Fruit fly (Drosophila melanogaster): ENCODE results near the gene Task7.

Task7 gene

DNA sequence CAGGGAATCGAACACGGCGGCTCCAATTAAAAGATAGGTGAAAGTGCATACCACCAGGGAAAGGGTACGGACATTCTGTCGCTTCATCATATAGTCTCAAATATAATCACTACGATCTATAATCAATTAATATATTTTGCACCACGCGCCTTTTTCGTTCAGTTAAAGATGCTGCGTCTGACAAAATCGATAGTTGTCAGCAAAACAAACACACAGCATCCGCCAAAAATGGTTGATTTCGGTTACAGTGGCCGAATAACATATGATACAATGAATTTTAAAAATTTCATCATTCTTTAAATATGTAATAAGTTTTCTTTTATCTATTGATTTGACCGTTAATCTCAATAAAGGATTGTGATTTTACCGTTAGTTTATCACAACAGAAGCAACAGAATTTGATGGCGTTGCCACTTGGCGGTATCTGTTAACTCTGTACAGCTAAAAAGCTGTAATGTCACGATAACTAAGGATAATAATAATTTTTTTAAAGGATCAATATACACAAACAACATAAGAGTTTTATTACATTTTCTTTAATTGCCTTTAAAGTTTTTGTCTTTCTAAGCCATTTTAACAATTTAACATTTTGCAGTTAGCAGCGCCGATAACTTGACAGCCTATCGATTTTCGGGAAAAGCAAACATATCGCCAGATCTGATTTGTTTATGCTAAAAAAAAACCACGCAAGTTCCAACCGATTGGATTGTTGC is at the start of gene Task7, which contains the start of gene alpha-Man-IIa:
Gene Task7 (minus strand): TSS at position 366 of the 713 bp plus-strand sequence.
Gene alpha-Man-IIa (plus strand): TSS at position 621 of the 713 bp plus-strand sequence.
- TF ChIP-seq noc (tag; optimal IDR thresholded peaks at IDR 0.05) = no peak

DNA sequence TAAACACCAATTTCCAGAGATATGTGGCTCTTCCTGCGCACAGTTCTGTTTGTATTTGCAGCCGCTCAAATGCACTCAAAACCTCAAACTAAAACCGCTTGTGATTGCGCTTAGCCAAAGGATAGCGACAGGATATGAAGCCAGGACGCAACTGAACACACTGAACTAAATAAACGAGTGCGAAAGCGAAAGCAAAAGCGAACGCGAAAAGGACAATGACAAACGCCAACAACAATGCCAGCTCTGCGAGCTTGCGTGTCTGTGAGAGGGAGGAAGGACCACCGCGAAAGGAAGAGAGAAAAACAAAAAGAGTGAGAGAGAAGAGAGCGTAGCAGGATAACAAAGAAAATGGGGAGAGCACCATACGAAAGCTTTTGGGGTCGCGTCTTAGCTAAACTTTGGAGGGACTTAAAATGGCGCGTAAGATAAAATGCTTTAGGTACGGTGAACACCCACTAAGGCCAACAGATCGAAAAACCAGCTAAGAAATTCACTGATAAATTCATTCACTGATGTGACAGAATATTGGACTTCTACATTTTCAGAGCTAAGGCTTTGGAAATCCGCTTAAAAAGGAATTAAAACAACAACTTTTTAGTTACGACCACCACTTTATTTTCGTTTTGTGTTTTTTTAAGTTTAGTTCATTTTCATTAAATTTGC is 48.5 kb upstream of the Task7 start, which contains the start of gene GstZ2:
Gene GstZ2 (minus strand): TSS at position 165 of the 663 bp plus-strand sequence.
- TF ChIP-seq noc (tag; optimal IDR thresholded peaks at IDR 0.05) = no peak

DNA sequence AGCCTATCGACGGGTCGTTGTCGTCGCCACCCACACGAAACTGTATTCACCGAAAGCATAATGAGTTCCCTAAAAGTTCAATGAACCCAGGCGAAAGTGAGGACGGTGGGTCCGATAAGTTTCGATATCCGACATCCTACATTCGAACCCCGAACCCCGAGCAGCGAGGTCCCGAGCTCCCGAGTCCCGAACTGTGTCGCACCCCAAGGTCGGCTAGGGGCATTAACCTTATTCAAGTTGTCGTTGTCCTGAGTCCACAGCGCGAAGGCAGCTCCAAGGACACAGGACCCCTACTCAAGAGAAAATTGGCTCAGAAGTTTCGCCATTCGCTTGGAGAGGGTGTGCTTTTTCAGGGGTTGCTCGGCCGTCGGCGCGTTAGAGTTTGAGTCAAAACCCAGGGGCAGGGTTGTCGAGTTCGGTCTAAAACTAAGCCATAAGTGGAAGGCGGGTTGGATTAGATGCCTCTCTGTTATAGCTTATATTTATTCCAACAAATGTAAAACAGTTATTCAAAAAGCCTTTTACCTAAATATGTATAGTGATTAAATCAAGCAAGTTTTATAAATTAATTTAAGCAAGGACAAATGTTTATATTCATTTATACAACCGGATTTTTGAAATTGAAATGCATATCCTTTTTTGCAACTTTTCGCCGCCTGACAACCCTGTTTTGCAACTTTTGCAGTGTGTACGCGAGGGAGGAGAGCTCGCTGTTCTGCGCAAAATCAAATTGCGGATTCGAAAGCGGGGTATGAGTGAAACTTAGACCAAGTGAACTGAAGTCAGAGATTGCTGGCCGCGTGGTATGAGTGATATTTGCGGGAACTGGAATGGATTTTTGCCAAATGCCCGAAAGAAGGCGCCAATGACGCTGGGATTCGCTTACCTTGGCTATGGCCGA is 47.5 kb upstream of the Task7 start:
- peak; percentile 64 for TF ChIP-seq noc (tag; optimal IDR thresholded peaks at IDR 0.05)

DNA sequence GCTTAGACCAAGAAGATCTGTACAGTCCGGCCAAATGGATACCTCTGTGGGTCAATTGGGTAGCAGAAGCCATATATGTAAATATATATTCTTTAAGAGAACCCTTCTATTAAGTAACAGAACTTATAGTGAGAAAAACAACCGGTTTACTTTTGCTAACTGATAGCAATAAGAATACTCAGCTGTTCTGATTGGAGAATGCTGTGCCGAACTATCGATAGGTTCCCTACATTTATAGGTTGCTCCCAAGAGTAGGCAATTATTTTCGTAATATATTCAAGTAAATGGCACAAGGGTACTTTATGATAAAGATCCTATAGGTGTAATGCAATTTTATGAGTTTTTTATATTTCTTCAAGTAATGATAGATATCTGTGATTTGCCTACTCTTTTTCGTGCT is 44.3 kb upstream of the Task7 start, which contains the start of gene GstZ1:
Gene GstZ1 (minus strand): TSS at position 174 of the 400 bp plus-strand sequence.
- no peak for TF ChIP-seq noc (tag; optimal IDR thresholded peaks at IDR 0.05)

DNA sequence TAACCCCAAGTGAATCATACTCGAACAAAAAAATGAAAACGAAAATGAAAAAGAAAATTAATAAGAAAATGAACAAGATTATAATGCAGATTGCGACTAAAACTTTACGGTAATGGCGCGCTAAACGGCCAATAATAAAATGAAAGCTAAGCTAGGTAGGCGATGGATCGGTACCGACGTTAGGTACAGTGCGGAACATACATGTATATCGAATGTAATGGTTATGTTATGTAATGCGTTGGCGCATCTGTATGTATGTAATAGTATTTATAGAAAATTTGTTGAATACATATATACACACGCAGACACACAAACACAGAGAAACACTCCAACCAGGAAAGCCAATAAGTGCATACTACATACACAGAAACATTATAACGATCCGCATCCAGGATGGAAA is 42.9 kb upstream of the Task7 start:
- TF ChIP-seq noc (tag; optimal IDR thresholded peaks at IDR 0.05) = no peak

dm6 chr3R:9450672-9451071 is 38.6 kb upstream of the Task7 start:
- no peak for TF ChIP-seq noc (tag; optimal IDR thresholded peaks at IDR 0.05)

DNA sequence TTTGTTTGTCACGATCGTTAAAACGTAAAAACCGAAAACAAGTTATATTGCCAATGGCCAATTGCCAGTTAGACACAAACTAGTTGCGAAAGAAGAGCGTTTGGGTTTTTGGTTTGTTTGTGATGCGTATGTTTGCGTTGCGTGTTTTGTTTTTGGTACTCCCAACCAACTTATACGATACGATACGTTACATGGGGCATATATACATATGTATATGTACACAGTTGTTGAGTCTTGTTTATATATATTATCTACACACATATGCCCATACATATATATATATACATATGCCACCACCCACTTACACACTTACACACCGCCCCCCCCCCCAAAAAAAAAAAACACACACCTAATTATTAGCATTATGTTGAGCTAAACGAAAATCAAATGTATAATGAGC is 36.2 kb upstream of the Task7 start:
- no peak for TF ChIP-seq noc (tag; optimal IDR thresholded peaks at IDR 0.05)

DNA sequence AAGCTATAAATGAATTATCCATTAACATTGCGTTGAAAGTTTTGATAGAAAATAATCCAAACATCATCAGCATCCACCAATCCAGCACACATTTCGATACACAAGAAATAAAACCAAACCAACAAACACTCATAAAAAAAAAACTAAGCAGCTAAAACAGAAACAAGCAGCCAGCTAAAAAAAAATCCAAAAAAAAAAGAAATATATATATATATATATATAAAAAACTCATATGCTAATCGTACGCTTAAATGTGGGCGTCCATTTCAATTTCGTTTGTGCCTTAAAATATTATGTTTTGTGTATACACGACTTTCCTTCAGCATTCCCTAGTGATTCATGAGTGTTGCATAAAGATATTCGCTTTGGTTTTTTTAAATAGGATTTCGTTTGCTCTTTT is 29.9 kb upstream of the Task7 start:
- TF ChIP-seq noc (tag; optimal IDR thresholded peaks at IDR 0.05) = no peak

- no peak for TF ChIP-seq noc (tag; optimal IDR thresholded peaks at IDR 0.05)
These were observed 29.0 kb upstream of the Task7 start for dm6 chr3R:9441134-9441533.

- no peak for TF ChIP-seq noc (tag; optimal IDR thresholded peaks at IDR 0.05)
These were observed 25.5 kb upstream of the Task7 start for dm6 chr3R:9437618-9438017.

dm6 chr3R:9436358-9436972 is 24.4 kb upstream of the Task7 start:
- TF ChIP-seq noc (tag; optimal IDR thresholded peaks at IDR 0.05) = peak; percentile 38

- no peak for TF ChIP-seq noc (tag; optimal IDR thresholded peaks at IDR 0.05)
These were observed 23.8 kb upstream of the Task7 start for dm6 chr3R:9435898-9436297.

DNA sequence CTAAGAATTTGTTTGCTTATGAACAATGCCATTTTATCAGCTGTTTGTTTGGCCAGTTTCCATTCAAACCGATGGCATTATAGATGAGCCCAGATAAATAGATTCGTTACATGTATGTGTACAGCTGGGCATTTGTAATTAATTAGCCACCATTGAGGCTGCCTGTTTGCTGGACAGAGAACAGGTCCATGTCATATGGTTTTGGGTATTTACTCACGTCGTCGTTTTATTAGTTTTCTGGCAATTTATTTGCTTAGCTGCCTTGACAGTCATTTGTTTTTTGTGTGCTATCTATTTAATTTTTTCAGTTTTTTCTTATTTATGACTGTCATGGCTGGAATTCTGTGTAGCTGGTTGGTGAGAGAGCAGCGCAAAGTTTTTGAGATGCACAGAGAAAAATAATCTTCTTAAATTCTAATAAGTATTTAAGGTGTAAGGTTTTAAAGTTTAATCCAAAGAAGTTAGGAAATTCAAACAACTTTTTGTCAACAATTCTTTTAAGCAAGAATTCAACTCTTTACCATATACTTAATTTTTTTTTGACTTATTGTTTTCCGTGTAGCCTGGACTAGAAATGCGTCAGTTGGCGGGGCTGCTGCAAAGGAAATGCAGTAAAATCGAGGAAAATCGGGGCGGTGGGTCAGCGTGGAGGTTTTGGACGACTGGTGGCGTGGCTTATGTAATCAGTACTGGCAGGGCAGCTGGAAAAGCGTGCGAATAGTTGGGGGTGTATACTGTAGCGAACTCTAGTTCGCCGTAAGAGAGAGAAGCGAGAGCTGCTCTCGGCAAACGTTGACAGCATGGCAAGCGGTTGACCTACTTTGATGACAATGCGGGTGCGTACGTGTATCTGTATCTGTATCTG is 22.7 kb upstream of the Task7 start:
- peak; percentile 91 for TF ChIP-seq noc (tag; optimal IDR thresholded peaks at IDR 0.05)

DNA sequence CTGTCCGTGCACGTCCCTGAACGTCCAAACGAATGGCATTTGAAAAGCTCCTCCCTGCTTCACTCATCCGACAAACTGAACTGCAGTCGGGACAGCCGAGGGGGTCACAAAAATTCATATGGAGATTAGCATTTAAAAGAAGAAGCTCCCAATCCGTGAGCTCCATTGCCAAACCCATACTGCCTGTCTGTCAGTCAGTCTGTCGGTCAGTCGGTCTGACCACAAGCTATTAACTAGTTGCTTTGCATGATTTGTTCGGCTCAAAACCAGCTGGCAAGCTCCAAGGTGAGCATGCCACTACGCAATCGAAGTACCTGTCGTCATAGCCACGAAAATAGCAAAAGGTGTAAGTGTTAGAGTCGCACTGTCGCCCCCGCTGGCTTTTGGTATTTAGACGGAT is 21.7 kb upstream of the Task7 start:
- TF ChIP-seq noc (tag; optimal IDR thresholded peaks at IDR 0.05) = no peak

- no peak for TF ChIP-seq noc (tag; optimal IDR thresholded peaks at IDR 0.05)
These were observed 21.2 kb upstream of the Task7 start for dm6 chr3R:9433270-9433669.
